Worm (Caenorhabditis elegans): ENCODE data around the gene F55G1.6.

F55G1.6 gene

DNA sequence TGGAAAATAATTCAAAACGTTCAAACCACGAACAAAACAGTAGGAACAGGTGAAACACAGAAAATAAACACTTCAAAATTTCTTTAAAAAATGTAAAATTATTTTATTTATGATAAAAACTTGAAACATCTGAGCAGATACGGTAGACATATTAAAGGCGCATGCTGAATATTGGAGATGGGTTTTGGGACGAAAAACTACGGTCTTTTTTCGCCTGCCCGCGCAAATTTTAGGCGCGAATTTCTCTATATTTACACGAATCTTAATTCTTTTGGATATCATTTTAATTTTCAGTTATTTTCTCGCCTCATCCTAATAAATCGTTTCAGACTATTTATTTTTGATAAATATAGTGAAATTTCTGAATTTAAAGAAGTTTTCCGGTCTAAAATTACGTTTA is 4.4 kb downstream of the F55G1.6 start:
- TF ChIP-seq aha-1 (tag; optimal IDR thresholded peaks at IDR 0.05): no peak
- no peak for TF ChIP-seq fkh-8 (tag; optimal IDR thresholded peaks at IDR 0.05)
- no peak for TF ChIP-seq unc-62 (GFP tag; optimal IDR thresholded peaks at IDR 0.05)
- TF ChIP-seq ztf-11 (tag; optimal IDR thresholded peaks at IDR 0.05): no peak
- no peak for TF ChIP-seq lin-35 (GFP tag; optimal IDR thresholded peaks at IDR 0.05)
- no peak for TF ChIP-seq tlp-1 (tag; optimal IDR thresholded peaks at IDR 0.05)
- no peak for TF ChIP-seq efl-1 (optimal IDR thresholded peaks at IDR 0.05)
- no peak for TF ChIP-seq efl-1 (GFP tag; optimal IDR thresholded peaks at IDR 0.05 in 1 of 2)
- TF ChIP-seq nhr-76 (tag; optimal IDR thresholded peaks at IDR 0.05): no peak
- TF ChIP-seq mep-1 (tag; optimal IDR thresholded peaks at IDR 0.05): no peak
- TF ChIP-seq nhr-12 (tag; optimal IDR thresholded peaks at IDR 0.05): no peak
- TF ChIP-seq elt-2 (tag; optimal IDR thresholded peaks at IDR 0.05): no peak
- TF ChIP-seq nhr-77 (tag; optimal IDR thresholded peaks at IDR 0.05): no peak
- TF ChIP-seq pag-3 (tag; optimal IDR thresholded peaks at IDR 0.05; ENCODE audit: borderline replicate concordance, insufficient read depth): no peak
- TF ChIP-seq egl-27 (tag; optimal IDR thresholded peaks at IDR 0.05): no peak
- no peak for TF ChIP-seq efl-3 (GFP tag; optimal IDR thresholded peaks at IDR 0.05)
- no peak for TF ChIP-seq ces-1 (GFP tag; optimal IDR thresholded peaks at IDR 0.05)
- TF ChIP-seq hlh-17 (GFP tag; optimal IDR thresholded peaks at IDR 0.05; ENCODE audit: borderline replicate concordance): no peak
- TF ChIP-seq nhr-90 (tag; optimal IDR thresholded peaks at IDR 0.05; ENCODE audit: poor library complexity): no peak

DNA sequence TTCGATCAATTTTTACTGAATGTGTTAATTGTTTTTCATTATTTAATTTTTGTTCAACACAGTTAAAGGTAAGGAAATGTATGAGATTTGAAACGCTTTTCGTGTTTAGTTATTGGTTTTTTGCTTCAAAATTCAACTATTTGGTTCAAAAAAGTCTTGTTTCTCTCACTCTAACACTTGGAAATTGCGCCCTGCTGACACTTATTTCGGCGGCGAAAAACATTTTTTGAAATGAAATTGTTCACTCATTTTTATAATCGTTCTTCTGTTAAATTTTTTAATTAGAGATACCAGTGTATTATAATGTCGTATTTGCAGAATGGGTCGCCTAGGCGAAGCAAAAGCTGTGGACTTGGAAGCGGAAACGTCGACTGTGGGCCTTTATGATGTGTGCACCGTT is 4.8 kb downstream of the F55G1.6 start, which contains the start of gene rod-1:
Gene rod-1 (plus strand): TSS at position 319 of the 400 bp plus-strand sequence.
- peak; percentile 65 to 72 for TF ChIP-seq efl-1 (optimal IDR thresholded peaks at IDR 0.05)
- TF ChIP-seq efl-1 (GFP tag; optimal IDR thresholded peaks at IDR 0.05 in 1 of 2): peak; percentile 79 to 97
- no peak for TF ChIP-seq tlp-1 (tag; optimal IDR thresholded peaks at IDR 0.05)
- TF ChIP-seq C34B4.2 (tag; optimal IDR thresholded peaks at IDR 0.05): no peak
- TF ChIP-seq egl-13 (tag; optimal IDR thresholded peaks at IDR 0.05): no peak
- no peak for TF ChIP-seq lin-39 (tag; optimal IDR thresholded peaks at IDR 0.05)
- no peak for TF ChIP-seq Y116A8C.19 (tag; optimal IDR thresholded peaks at IDR 0.05; ENCODE audit: borderline replicate concordance)
- TF ChIP-seq nhr-71 (tag; optimal IDR thresholded peaks at IDR 0.05): no peak
- TF ChIP-seq swsn-7 (tag; optimal IDR thresholded peaks at IDR 0.05): no peak
- no peak for TF ChIP-seq C16A3.4 (tag; optimal IDR thresholded peaks at IDR 0.05)
- TF ChIP-seq ceh-82 (tag; optimal IDR thresholded peaks at IDR 0.05): no peak
- TF ChIP-seq lin-35 (GFP tag; optimal IDR thresholded peaks at IDR 0.05): peak; percentile 63 to 89
- no peak for TF ChIP-seq nhr-85 (tag)
- TF ChIP-seq zip-4 (GFP tag; optimal IDR thresholded peaks at IDR 0.05): no peak
- TF ChIP-seq lsy-2 (tag; optimal IDR thresholded peaks at IDR 0.05): peak in 1 of 2 experiments; percentile 69
- peak; percentile 31 to 84 (median 73) for TF ChIP-seq dpl-1 (GFP tag; optimal IDR thresholded peaks at IDR 0.05)
- no peak for TF ChIP-seq lir-3 (tag; optimal IDR thresholded peaks at IDR 0.05; ENCODE audit: poor library complexity)
- TF ChIP-seq nhr-28 (tag; optimal IDR thresholded peaks at IDR 0.05): no peak
- no peak for TF ChIP-seq sptf-1 (tag; optimal IDR thresholded peaks at IDR 0.05)
- TF ChIP-seq elt-2 (tag; optimal IDR thresholded peaks at IDR 0.05): no peak
- no peak for TF ChIP-seq rnt-1 (tag; optimal IDR thresholded peaks at IDR 0.05)
- peak; percentile 3 for TF ChIP-seq skn-1 (tag; optimal IDR thresholded peaks at IDR 0.05)

DNA sequence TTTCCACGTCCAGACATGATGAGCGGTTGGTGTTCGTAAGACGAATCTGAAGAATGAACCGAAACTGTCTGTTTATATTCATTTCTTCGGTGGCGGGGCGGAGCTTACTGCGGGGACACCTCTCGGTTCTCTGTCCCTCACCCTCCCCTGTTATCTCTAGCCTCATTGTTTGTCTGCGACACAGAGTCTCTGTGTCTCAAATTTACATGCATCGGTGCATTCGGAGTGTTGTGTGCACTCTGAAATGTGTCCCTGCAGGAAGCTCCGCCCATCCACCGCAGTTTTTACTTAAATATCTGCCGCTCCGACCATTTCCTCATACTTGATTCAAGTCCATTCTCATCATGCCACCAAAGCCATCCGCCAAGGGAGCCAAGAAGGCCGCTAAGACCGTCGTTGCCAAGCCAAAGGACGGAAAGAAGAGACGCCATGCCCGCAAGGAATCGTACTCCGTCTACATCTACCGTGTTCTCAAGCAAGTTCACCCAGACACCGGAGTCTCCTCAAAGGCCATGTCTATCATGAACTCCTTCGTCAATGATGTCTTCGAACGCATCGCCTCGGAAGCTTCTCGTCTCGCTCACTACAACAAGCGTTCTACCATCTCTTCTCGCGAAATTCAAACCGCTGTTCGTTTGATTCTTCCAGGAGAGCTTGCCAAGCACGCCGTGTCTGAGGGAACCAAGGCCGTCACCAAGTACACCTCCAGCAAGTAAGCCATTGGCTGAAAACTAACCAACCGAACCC is 13.1 kb downstream of the F55G1.6 start, which contains the start of the genes his-61 and his-62:
Gene his-61 (minus strand): TSS at position 17 of the 747 bp plus-strand sequence.
Gene his-62 (plus strand): TSS at position 345 of the 747 bp plus-strand sequence.
- TF ChIP-seq fos-1 (tag; optimal IDR thresholded peaks at IDR 0.05): no peak
- no peak for TF ChIP-seq nhr-76 (tag; optimal IDR thresholded peaks at IDR 0.05)
- no peak for TF ChIP-seq tlp-1 (tag; optimal IDR thresholded peaks at IDR 0.05)
- no peak for TF ChIP-seq elt-3 (tag; optimal IDR thresholded peaks at IDR 0.05)
- TF ChIP-seq snu-23 (GFP tag; optimal IDR thresholded peaks at IDR 0.05): peak; percentile 59
- peak; percentile 59 for TF ChIP-seq nhr-47 (tag; optimal IDR thresholded peaks at IDR 0.05)
- TF ChIP-seq Y116A8C.19 (tag; optimal IDR thresholded peaks at IDR 0.05; ENCODE audit: borderline replicate concordance): no peak
- no peak for TF ChIP-seq vab-15 (tag; optimal IDR thresholded peaks at IDR 0.05)
- TF ChIP-seq lin-35 (GFP tag; optimal IDR thresholded peaks at IDR 0.05): peak in 1 of 2 experiments; percentile 20
- no peak for TF ChIP-seq nhr-77 (tag; optimal IDR thresholded peaks at IDR 0.05)
- TF ChIP-seq elt-2 (tag; optimal IDR thresholded peaks at IDR 0.05): no peak
- peak; percentile 52 for TF ChIP-seq tbx-2 (tag; optimal IDR thresholded peaks at IDR 0.05)
- TF ChIP-seq nhr-11 (tag; optimal IDR thresholded peaks at IDR 0.05): no peak
- peak; percentile 61 for TF ChIP-seq jun-1 (tag; optimal IDR thresholded peaks at IDR 0.05)
- no peak for TF ChIP-seq zag-1 (tag; optimal IDR thresholded peaks at IDR 0.05)
- TF ChIP-seq alr-1 (tag; optimal IDR thresholded peaks at IDR 0.05; ENCODE audit: borderline replicate concordance): no peak
- no peak for TF ChIP-seq C04F5.9 (tag; optimal IDR thresholded peaks at IDR 0.05)
- TF ChIP-seq blmp-1 (tag; optimal IDR thresholded peaks at IDR 0.05): no peak
- TF ChIP-seq efl-3 (GFP tag; optimal IDR thresholded peaks at IDR 0.05): peak; percentile 13
- TF ChIP-seq egl-27 (tag; optimal IDR thresholded peaks at IDR 0.05): no peak

Data from whole organism, L1 larva.